Worm (Caenorhabditis elegans) whole organism, early embryonic: ENCODE measurements around the gene W04H10.1.
"Not testable (repeated sequence)": the region's sequence is repeated elsewhere in the genome, so short reads cannot be mapped to it uniquely, and the experiment has no call there.

Experiments used
- B0310.2 ChIP-seq: sonication (generic microtip); optimal IDR thresholded peaks from 2 replicates; lab custom pipeline; 2016; ENCODE audit warnings: mild to moderate bottlenecking, missing genetic modification characterization, missing compliant biosample characterization
- aly-1 ChIP-seq: sonication (generic microtip); optimal IDR thresholded peaks from 2 replicates; lab custom pipeline; 2016; ENCODE audit warnings: missing genetic modification characterization, missing compliant biosample characterization
- ama-1 ChIP-seq: fragments of 150-350 bp; optimal IDR thresholded peaks from 2 replicates; lab custom pipeline; 2014
- ceh-36 ChIP-seq: sonication (generic microtip); optimal IDR thresholded peaks from 2 replicates; lab custom pipeline; 2016; ENCODE audit warnings: missing genetic modification characterization, inconsistent platforms, missing compliant biosample characterization
- flt-1 ChIP-seq: fragments of 200-800 bp; sonication (Bioruptor generic); IDR thresholded peaks from 2 replicates; pipeline ENCODE4 v1.3.6; 2022; ENCODE audit warnings: missing genetic modification characterization, missing compliant biosample characterization
- hmbx-1 ChIP-seq: sonication (generic microtip); optimal IDR thresholded peaks from 2 replicates; lab custom pipeline; 2016; ENCODE audit warnings: mild to moderate bottlenecking, missing genetic modification characterization, missing compliant biosample characterization
- hnd-1 ChIP-seq: sonication (generic microtip); optimal IDR thresholded peaks from 2 replicates; lab custom pipeline; 2016; ENCODE audit warnings: missing genetic modification characterization, missing compliant biosample characterization
- pes-1 ChIP-seq: fragments of 200-800 bp; sonication (Bioruptor generic); IDR thresholded peaks from 2 replicates; pipeline ENCODE4 v1.3.6; 2022; ENCODE audit warnings: missing genetic modification reagents, missing genetic modification characterization, missing compliant biosample characterization
- scrt-1 ChIP-seq: fragments of 200-800 bp; sonication (Bioruptor generic); IDR thresholded peaks from 2 replicates; pipeline ENCODE4 v1.3.6; 2022; ENCODE audit warnings: missing genetic modification characterization, missing compliant biosample characterization
- tbx-37 ChIP-seq: fragments of 200-800 bp; sonication (Bioruptor generic); conservative IDR thresholded peaks from 2 replicates; pipeline ENCODE4 v1.3.6; 2022; ENCODE audit warnings: missing genetic modification reagents, missing genetic modification characterization, missing compliant biosample characterization

DNA sequence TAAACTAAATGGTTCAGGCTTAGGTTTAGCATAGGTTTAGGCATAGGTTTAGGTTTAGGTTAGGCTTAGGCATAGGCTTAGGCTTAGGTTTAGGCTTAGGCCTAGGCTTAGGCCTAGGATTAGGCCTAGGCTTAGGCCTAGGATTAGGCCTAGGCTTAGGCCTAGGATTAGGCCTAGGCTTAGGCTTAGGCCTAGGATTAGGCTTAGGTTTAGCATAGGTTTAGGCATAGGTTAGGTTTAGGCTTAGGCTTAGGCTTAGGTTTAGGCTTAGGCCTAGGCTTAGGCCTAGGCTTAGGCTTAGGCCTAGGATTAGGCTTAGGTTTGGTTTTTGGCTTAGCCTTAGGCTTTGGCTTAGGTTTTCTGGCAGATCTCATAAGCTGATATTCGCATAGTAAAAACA, 35.3 kb upstream of the W04H10.1 start:
- TF ChIP-seq scrt-1 (GFP tag; lab: Robert Waterston, UW); B0310.2 (tag; lab: Kevin White, UChicago); hmbx-1 (tag; lab: Kevin White, UChicago); ama-1; tbx-37 (GFP tag; lab: Robert Waterston, UW); hnd-1 (tag; lab: Kevin White, UChicago); flt-1 (GFP tag; lab: Robert Waterston, UW); aly-1 (tag; lab: Kevin White, UChicago): not testable (repeated sequence)
- TF ChIP-seq ceh-36 (tag; lab: Kevin White, UChicago) (peak; percentile 88), pes-1 (GFP tag; lab: Robert Waterston, UW) (peak; percentile 37; the same call in 1 of the 2 replicates)
